Fruit fly (Drosophila melanogaster) whole organism, prepupa: ENCODE measurements around the gene RpL13A.
A peak's percentile ranks its signal among the peaks of the same experiment; 100 is the strongest.

ENCODE experiments used
- Blimp-1 ChIP-seq: fragments of 200-800 bp; sonication (Bioruptor generic); optimal IDR thresholded peaks from 3 replicates; lab custom pipeline; 2017; ENCODE audit warnings: missing biosample characterization, missing genetic modification characterization, mild to moderate bottlenecking, moderate library complexity, missing genetic modification reagents
- CG10631 ChIP-seq: fragments of 200-800 bp; sonication (Bioruptor generic); optimal IDR thresholded peaks from 2 replicates; lab custom pipeline; 2016; ENCODE audit warnings: missing biosample characterization, missing genetic modification characterization
- CG10669 ChIP-seq: fragments of 200-800 bp; sonication (Bioruptor generic); optimal IDR thresholded peaks from 3 replicates; lab custom pipeline; 2018; ENCODE audit warnings: missing biosample characterization, mild to moderate bottlenecking, missing genetic modification characterization, moderate library complexity
- CG11762 ChIP-seq: fragments of 200-800 bp; sonication (Bioruptor generic); optimal IDR thresholded peaks from 3 replicates; lab custom pipeline; 2016; ENCODE audit warnings: missing biosample characterization, missing genetic modification characterization; ENCODE audit not compliant: insufficient read depth
- CG11902 ChIP-seq: fragments of 200-800 bp; sonication (Bioruptor generic); optimal IDR thresholded peaks from 3 replicates; lab custom pipeline; 2016; ENCODE audit warnings: missing biosample characterization, missing genetic modification characterization
- CG1621 ChIP-seq: fragments of 200-800 bp; sonication (Bioruptor generic); optimal IDR thresholded peaks from 3 replicates; lab custom pipeline; 2018; ENCODE audit warnings: missing biosample characterization, mild to moderate bottlenecking, missing genetic modification characterization
- CG3032 ChIP-seq: fragments of 200-800 bp; optimal IDR thresholded peaks from 2 replicates; lab custom pipeline; 2019; ENCODE audit warnings: missing biosample characterization, mild to moderate bottlenecking, missing genetic modification characterization, moderate library complexity
- CG34406 ChIP-seq: fragments of 200-800 bp; sonication (Bioruptor generic); optimal IDR thresholded peaks from 3 replicates; lab custom pipeline; 2016; ENCODE audit warnings: missing biosample characterization, missing genetic modification characterization
- CG3919 ChIP-seq: fragments of 200-800 bp; sonication (Bioruptor generic); optimal IDR thresholded peaks from 3 replicates; lab custom pipeline; 2016; ENCODE audit warnings: missing biosample characterization, missing genetic modification characterization
- CG4318 ChIP-seq: fragments of 200-800 bp; sonication (Bioruptor generic); optimal IDR thresholded peaks from 3 replicates; lab custom pipeline; 2017; ENCODE audit warnings: missing biosample characterization, mild to moderate bottlenecking, missing genetic modification characterization
- CG6163 ChIP-seq: fragments of 200-800 bp; sonication (Bioruptor generic); IDR thresholded peaks from 3 replicates; pipeline ENCODE4 v1.3.6; 2022; ENCODE audit warnings: missing biosample characterization, missing genetic modification characterization
- CG6792 ChIP-seq: fragments of 200-800 bp; sonication (Bioruptor generic); optimal IDR thresholded peaks from 3 replicates; lab custom pipeline; 2016; ENCODE audit warnings: missing biosample characterization, missing genetic modification characterization
- CG6854 ChIP-seq: fragments of 200-800 bp; sonication (Bioruptor generic); optimal IDR thresholded peaks from 2 replicates; lab custom pipeline; 2017; ENCODE audit warnings: missing biosample characterization, mild to moderate bottlenecking, missing genetic modification characterization
- CG7368 ChIP-seq: fragments of 200-800 bp; sonication (Bioruptor generic); optimal IDR thresholded peaks from 3 replicates; lab custom pipeline; 2016; ENCODE audit warnings: missing biosample characterization, missing genetic modification characterization
- CG8319 ChIP-seq: fragments of 200-800 bp; sonication (Bioruptor generic); optimal IDR thresholded peaks from 3 replicates; lab custom pipeline; 2016; ENCODE audit warnings: missing biosample characterization, missing genetic modification characterization
- CG9139 ChIP-seq: fragments of 200-800 bp; sonication (Bioruptor generic); optimal IDR thresholded peaks from 3 replicates; lab custom pipeline; 2017; ENCODE audit warnings: missing biosample characterization, mild to moderate bottlenecking, missing genetic modification characterization
- Eip75B ChIP-seq: fragments of 200-800 bp; sonication (Bioruptor generic); optimal IDR thresholded peaks from 3 replicates; lab custom pipeline; 2016; ENCODE audit warnings: missing biosample characterization, missing genetic modification characterization
- Eip78C ChIP-seq: fragments of 200-800 bp; sonication (Bioruptor generic); peaks from one replicate; lab custom pipeline; 2016; ENCODE audit warnings: missing biosample characterization, missing genetic modification characterization
- Eip93F ChIP-seq: fragments of 200-800 bp; sonication (Bioruptor generic); optimal IDR thresholded peaks from 2 replicates; lab custom pipeline; 2016; ENCODE audit warnings: missing biosample characterization, mild to moderate bottlenecking, missing genetic modification characterization
- Ets21C ChIP-seq: fragments of 200-800 bp; sonication (Bioruptor generic); optimal IDR thresholded peaks from 3 replicates; lab custom pipeline; 2016; ENCODE audit warnings: missing biosample characterization, missing genetic modification characterization
- Ets96B ChIP-seq: fragments of 200-800 bp; optimal IDR thresholded peaks from 2 replicates; lab custom pipeline; 2019; ENCODE audit warnings: missing biosample characterization, mild to moderate bottlenecking, missing genetic modification characterization, moderate library complexity
- Gug ChIP-seq: fragments of 200-800 bp; sonication (Bioruptor generic); IDR thresholded peaks from 2 replicates; pipeline ENCODE4 v1.3.6; 2022; ENCODE audit warnings: missing biosample characterization, missing genetic modification characterization
- Hr39 ChIP-seq: fragments of 200-800 bp; sonication (Bioruptor generic); optimal IDR thresholded peaks from 2 replicates; lab custom pipeline; 2016; ENCODE audit warnings: missing biosample characterization, missing genetic modification characterization
- Met ChIP-seq: fragments of 200-800 bp; sonication (Bioruptor generic); optimal IDR thresholded peaks from 3 replicates; lab custom pipeline; 2016; ENCODE audit warnings: missing biosample characterization, missing genetic modification characterization
- Smox ChIP-seq: fragments of 200-800 bp; sonication (Bioruptor generic); optimal IDR thresholded peaks from 3 replicates; lab custom pipeline; 2016; ENCODE audit warnings: missing biosample characterization, missing genetic modification characterization
- acj6 ChIP-seq: fragments of 200-800 bp; sonication (Bioruptor generic); optimal IDR thresholded peaks from 3 replicates; lab custom pipeline; 2016; ENCODE audit warnings: missing biosample characterization, missing genetic modification characterization
- cyc ChIP-seq: fragments of 200-800 bp; sonication (Bioruptor generic); optimal IDR thresholded peaks from 3 replicates; lab custom pipeline; 2016; ENCODE audit warnings: missing biosample characterization, missing genetic modification characterization
- dac ChIP-seq: fragments of 200-800 bp; sonication (Bioruptor generic); optimal IDR thresholded peaks from 2 replicates; lab custom pipeline; 2017; ENCODE audit warnings: missing biosample characterization, mild to moderate bottlenecking, missing genetic modification characterization
- dsx ChIP-seq: fragments of 200-800 bp; optimal IDR thresholded peaks from 3 replicates; lab custom pipeline; 2019; ENCODE audit warnings: missing biosample characterization, mild to moderate bottlenecking, missing genetic modification characterization, moderate library complexity; ENCODE audit not compliant: poor library complexity, severe bottlenecking
- eg ChIP-seq: fragments of 200-800 bp; sonication (Bioruptor generic); IDR thresholded peaks from 3 replicates; pipeline ENCODE4 v1.3.6; 2022; ENCODE audit warnings: missing biosample characterization, missing genetic modification characterization
- esn ChIP-seq: fragments of 200-800 bp; sonication (Bioruptor generic); optimal IDR thresholded peaks from 2 replicates; lab custom pipeline; 2016; ENCODE audit warnings: missing biosample characterization, mild to moderate bottlenecking, missing genetic modification characterization, moderate library complexity
- fd85E ChIP-seq: fragments of 200-800 bp; sonication (Bioruptor generic); optimal IDR thresholded peaks from 3 replicates; lab custom pipeline; 2016; ENCODE audit warnings: missing biosample characterization, missing genetic modification characterization
- fkh ChIP-seq: fragments of 200-800 bp; sonication (Bioruptor generic); optimal IDR thresholded peaks from 3 replicates; lab custom pipeline; 2017; ENCODE audit warnings: missing biosample characterization, mild to moderate bottlenecking, missing genetic modification characterization, moderate library complexity
- lz ChIP-seq: fragments of 200-800 bp; sonication (Bioruptor generic); optimal IDR thresholded peaks from 3 replicates; lab custom pipeline; 2016; ENCODE audit warnings: missing biosample characterization, missing genetic modification characterization
- salr ChIP-seq, 2 experiments: fragments of 200-800 bp; sonication (Bioruptor generic); optimal IDR thresholded peaks; 3 replicates each; lab custom pipeline; 2016 to 2018; ENCODE audit warnings: missing biosample characterization in 2 of 2, missing genetic modification characterization in 2 of 2, mild to moderate bottlenecking in 1 of 2
- spab ChIP-seq: fragments of 200-800 bp; sonication (Bioruptor generic); optimal IDR thresholded peaks from 2 replicates; lab custom pipeline; 2017; ENCODE audit warnings: missing biosample characterization, mild to moderate bottlenecking, missing genetic modification characterization, missing genetic modification reagents
- ss ChIP-seq, 2 experiments: fragments of 200-800 bp; sonication (Bioruptor generic); optimal IDR thresholded peaks; 2 replicates in 1 of 2; 3 replicates in 1 of 2; lab custom pipeline; 2017 to 2018; ENCODE audit warnings: mild to moderate bottlenecking in 2 of 2, missing biosample characterization in 2 of 2, missing genetic modification characterization in 2 of 2, moderate library complexity in 1 of 2
- svp ChIP-seq: fragments of 200-800 bp; sonication (Bioruptor generic); peaks from one replicate; lab custom pipeline; 2016; ENCODE audit warnings: missing biosample characterization, missing genetic modification characterization

The RpL13A gene

DNA sequence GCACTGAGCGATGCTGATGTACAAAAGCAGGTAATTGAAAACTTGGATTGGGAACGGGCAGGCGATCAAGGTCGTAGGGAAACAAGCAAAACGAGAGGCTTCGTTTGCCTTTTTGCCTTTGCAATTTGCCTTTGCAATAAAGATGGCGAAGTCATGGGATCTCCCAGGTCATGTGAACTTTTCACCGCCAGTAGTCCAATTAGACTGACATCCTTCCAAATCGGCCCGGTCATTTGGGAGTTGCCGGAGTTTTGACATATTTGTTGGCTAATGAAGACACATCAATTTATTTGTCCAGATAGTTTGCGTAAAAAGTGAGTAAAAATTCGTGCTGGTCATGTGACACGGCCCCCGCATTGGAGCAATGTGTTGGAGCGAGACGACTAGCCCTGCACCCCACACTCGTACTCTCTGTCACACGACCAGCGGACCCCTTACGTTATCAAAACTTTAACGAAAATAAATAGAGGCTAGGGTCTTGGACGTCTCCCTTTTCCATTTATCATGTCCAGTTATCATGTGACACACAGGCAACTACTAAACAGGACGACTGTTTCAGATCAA is 32.2 kb upstream of the RpL13A start:
- TF ChIP-seq CG9139 (GFP tag; lab: Kevin White, UChicago), result no peak
- TF ChIP-seq Ets96B, result no peak
- no peak for TF ChIP-seq CG8319 (GFP tag; lab: Kevin White, UChicago)
- TF ChIP-seq ss (GFP tag; optimal IDR thresholded peaks at IDR 0.05; lab: Kevin White, UChicago), result no peak
- TF ChIP-seq Eip75B (GFP tag; lab: Kevin White, UChicago), result no peak
- no peak for TF ChIP-seq acj6
- no peak for TF ChIP-seq CG10631 (GFP tag; lab: Kevin White, UChicago)
- no peak for TF ChIP-seq Eip93F (GFP tag; lab: Kevin White, UChicago)
- TF ChIP-seq spab (GFP tag; lab: Kevin White, UChicago), result no peak
- TF ChIP-seq CG34406 (GFP tag; lab: Kevin White, UChicago), result no peak
- no peak for TF ChIP-seq CG6854 (GFP tag; lab: Kevin White, UChicago)
- no peak for TF ChIP-seq Hr39 (GFP tag; lab: Kevin White, UChicago)
- no peak for TF ChIP-seq CG11762 (GFP tag; lab: Kevin White, UChicago)
- peak; percentile 52 for TF ChIP-seq Eip78C (GFP tag; lab: Kevin White, UChicago)
- no peak for TF ChIP-seq salr (GFP tag; optimal IDR thresholded peaks at IDR 0.05; lab: Kevin White, UChicago)
- no peak for TF ChIP-seq CG6163 (GFP tag; lab: Robert Waterston, UW)
- peak; percentile 93 for TF ChIP-seq svp (GFP tag; lab: Kevin White, UChicago)
- TF ChIP-seq CG7368 (GFP tag; lab: Kevin White, UChicago), result no peak
- TF ChIP-seq CG3919 (GFP tag; lab: Kevin White, UChicago), result no peak
- no peak for TF ChIP-seq Smox (GFP tag; lab: Kevin White, UChicago)
- no peak for TF ChIP-seq CG11902 (GFP tag; lab: Kevin White, UChicago)
- no peak for TF ChIP-seq Met (GFP tag; lab: Kevin White, UChicago)
- TF ChIP-seq dac (GFP tag; lab: Kevin White, UChicago), result no peak
- TF ChIP-seq fkh (GFP tag; lab: Kevin White, UChicago), result peak; percentile 53
- TF ChIP-seq cyc, result no peak
- TF ChIP-seq CG1621 (tag; lab: Kevin White, UChicago), result no peak
- TF ChIP-seq, all 60 proteins: peak for 3

DNA sequence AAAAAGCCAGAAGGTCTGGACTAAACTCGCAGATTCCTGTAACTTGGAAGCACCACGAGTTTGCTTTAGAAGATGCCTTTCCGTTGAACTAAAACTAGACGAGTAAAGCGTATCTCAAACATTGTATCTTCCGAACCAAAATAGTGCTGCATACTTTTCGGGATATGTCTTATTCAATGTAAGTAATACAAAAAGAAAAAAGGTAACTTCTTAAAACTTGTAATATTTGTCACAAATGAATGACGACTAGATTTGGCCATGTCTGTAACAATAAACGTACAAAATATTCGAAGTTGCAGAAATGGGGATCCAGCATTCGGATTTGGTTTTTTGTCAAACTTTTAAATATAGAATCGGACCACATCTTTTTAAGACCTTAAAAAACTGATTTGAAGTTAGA is 29.4 kb upstream of the RpL13A start:
- TF ChIP-seq CG6792 (GFP tag; lab: Kevin White, UChicago), result no peak
- no peak for TF ChIP-seq CG9139 (GFP tag; lab: Kevin White, UChicago)
- no peak for TF ChIP-seq Ets21C
- TF ChIP-seq eg (GFP tag; lab: Robert Waterston, UW), result 0 out of 3 replicates have a peak, but pooled peaks have one; percentile 22
- TF ChIP-seq CG4318 (GFP tag; lab: Kevin White, UChicago), result no peak
- TF ChIP-seq Ets96B, result no peak
- peak; percentile 97 for TF ChIP-seq dsx (GFP tag; lab: Kevin White, UChicago)
- no peak for TF ChIP-seq fd85E (GFP tag; lab: Kevin White, UChicago)
- TF ChIP-seq CG7368 (GFP tag; lab: Kevin White, UChicago), result no peak
- no peak for TF ChIP-seq Gug

DNA sequence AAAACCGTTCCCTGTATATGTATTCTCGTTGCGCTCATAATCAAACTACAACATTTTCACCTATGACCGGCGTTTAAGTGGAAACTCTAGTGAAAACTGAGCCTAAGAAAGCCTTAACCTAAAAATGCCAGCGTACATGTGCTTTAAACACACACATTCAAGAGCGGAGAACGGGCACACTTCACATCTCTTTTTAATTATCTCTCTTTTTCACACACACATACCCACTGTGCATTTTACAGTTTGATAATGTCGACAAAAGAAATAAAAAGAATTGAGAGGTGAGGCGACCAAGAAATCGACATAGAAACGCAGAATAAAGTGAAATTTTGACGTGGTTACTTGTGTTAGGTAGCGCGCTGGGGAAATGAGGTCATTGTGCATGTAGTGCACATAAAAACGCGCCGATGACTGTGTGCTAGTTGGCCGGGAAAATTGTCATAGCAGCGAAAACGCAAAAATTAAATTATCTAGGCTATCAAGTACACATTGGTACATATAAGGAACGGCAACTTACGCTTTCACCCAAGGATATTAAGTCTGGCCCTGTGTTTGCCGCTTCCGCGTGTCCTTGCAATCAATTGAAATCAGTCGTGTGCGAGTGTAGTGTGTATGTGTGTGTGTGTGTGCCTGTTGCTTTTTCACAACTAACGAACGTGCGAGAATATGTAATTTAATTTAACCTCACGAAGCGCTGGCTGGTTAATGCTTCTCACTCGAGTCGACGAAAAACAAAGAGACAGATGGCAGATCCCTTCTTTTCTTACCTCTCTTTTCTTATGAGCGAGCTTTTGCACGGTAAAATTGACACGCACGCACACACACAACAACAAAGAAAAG is 24.5 kb upstream of the RpL13A start:
- TF ChIP-seq svp (GFP tag; lab: Kevin White, UChicago) (no peak), CG3032 (tag; lab: Kevin White, UChicago) (no peak), esn (no peak), Blimp-1 (GFP tag; lab: Kevin White, UChicago) (peak; percentile 18), CG6163 (GFP tag; lab: Robert Waterston, UW) (no peak), CG8319 (GFP tag; lab: Kevin White, UChicago) (no peak), CG7368 (GFP tag; lab: Kevin White, UChicago) (no peak), lz (GFP tag; lab: Kevin White, UChicago) (no peak), Eip78C (GFP tag; lab: Kevin White, UChicago) (peak; percentile 14), CG11762 (GFP tag; lab: Kevin White, UChicago) (no peak), CG10669 (GFP tag; lab: Kevin White, UChicago) (no peak)
